Fruit fly (Drosophila melanogaster) whole organism, embryonic: ENCODE results near the gene MAPk-Ak2.

Experiments
- CG10462 ChIP-seq: fragments of 200-800 bp; sonication (Bioruptor generic); optimal IDR thresholded peaks from 2 replicates; lab custom pipeline; 2016; ENCODE audit warnings: missing biosample characterization, missing genetic modification characterization
- CG11398 ChIP-seq: fragments of 200-800 bp; sonication (Bioruptor generic); optimal IDR thresholded peaks from 2 replicates; lab custom pipeline; 2016; ENCODE audit warnings: missing biosample characterization, missing genetic modification characterization
- CG12236 ChIP-seq: fragments of 200-800 bp; sonication (Bioruptor generic); optimal IDR thresholded peaks from 2 replicates; lab custom pipeline; 2016; ENCODE audit warnings: missing biosample characterization, missing genetic modification characterization
- CG15479 ChIP-seq: fragments of 200-800 bp; sonication (Bioruptor generic); optimal IDR thresholded peaks from 3 replicates; lab custom pipeline; 2019; ENCODE audit warnings: missing biosample characterization, mild to moderate bottlenecking, missing genetic modification characterization, moderate library complexity
- CG16863 ChIP-seq: fragments of 200-800 bp; sonication (Bioruptor generic); optimal IDR thresholded peaks from 3 replicates; lab custom pipeline; 2016; ENCODE audit warnings: missing biosample characterization, missing genetic modification characterization
- CG17328 ChIP-seq: fragments of 200-800 bp; sonication (Bioruptor generic); IDR thresholded peaks from 2 replicates; pipeline ENCODE4 v1.3.6; 2022; ENCODE audit warnings: missing biosample characterization, missing genetic modification characterization
- CG17912 ChIP-seq: fragments of 200-800 bp; sonication (Bioruptor generic); optimal IDR thresholded peaks from 2 replicates; lab custom pipeline; 2018; ENCODE audit warnings: missing biosample characterization, mild to moderate bottlenecking, missing genetic modification characterization
- CG1792 ChIP-seq: fragments of 200-800 bp; sonication (Bioruptor generic); optimal IDR thresholded peaks from 2 replicates; lab custom pipeline; 2016; ENCODE audit warnings: missing biosample characterization, missing genetic modification characterization
- CG3065 ChIP-seq: fragments of 200-800 bp; sonication (Bioruptor generic); optimal IDR thresholded peaks from 2 replicates; lab custom pipeline; 2016; ENCODE audit warnings: missing biosample characterization, missing genetic modification characterization
- CG43689 ChIP-seq: fragments of 200-800 bp; sonication (Bioruptor generic); IDR thresholded peaks from 2 replicates; pipeline ENCODE4 v1.3.6; 2022; ENCODE audit warnings: missing biosample characterization, missing genetic modification characterization
- CG4854 ChIP-seq: fragments of 200-800 bp; sonication (Bioruptor generic); optimal IDR thresholded peaks from 2 replicates; lab custom pipeline; 2016; ENCODE audit warnings: missing biosample characterization, missing genetic modification characterization, inconsistent platforms
- CG5180 ChIP-seq: fragments of 200-800 bp; sonication (Bioruptor generic); optimal IDR thresholded peaks from 3 replicates; lab custom pipeline; 2017; ENCODE audit warnings: missing biosample characterization, missing genetic modification characterization, mild to moderate bottlenecking, moderate library complexity, missing genetic modification reagents
- CG9437 ChIP-seq: fragments of 200-800 bp; sonication (Bioruptor generic); optimal IDR thresholded peaks from 2 replicates; lab custom pipeline; 2018; ENCODE audit warnings: missing biosample characterization, mild to moderate bottlenecking, missing genetic modification characterization
- CG9797 ChIP-seq: fragments of 200-800 bp; sonication (Bioruptor generic); optimal IDR thresholded peaks from 3 replicates; lab custom pipeline; 2018; ENCODE audit warnings: missing biosample characterization, mild to moderate bottlenecking, missing genetic modification characterization
- D ChIP-seq, 2 experiments: fragments of 200-800 bp in 1 of 2; fragments of >200 bp in 1 of 2; sonication (Bioruptor generic) in 1 of 2; optimal IDR thresholded peaks; 2 replicates in 1 of 2; 3 replicates in 1 of 2; lab custom pipeline; 2017; ENCODE audit warnings: mild to moderate bottlenecking in 1 of 2, missing biosample characterization in 1 of 2, missing genetic modification characterization in 1 of 2, missing genetic modification reagents in 1 of 2
- Doc3 ChIP-seq: fragments of 200-800 bp; sonication (Bioruptor generic); IDR thresholded peaks from 3 replicates; pipeline ENCODE4 v1.3.6; 2022; ENCODE audit warnings: missing biosample characterization, missing genetic modification characterization; ENCODE audit not compliant: partially characterized antibody
- Eip74EF ChIP-seq, 2 experiments: fragments of 200-800 bp in 1 of 2; fragments of >200 bp in 1 of 2; sonication (Bioruptor generic) in 1 of 2; optimal IDR thresholded peaks; 2 replicates each; lab custom pipeline; 2017 to 2019; ENCODE audit warnings: missing biosample characterization in 2 of 2, missing genetic modification characterization in 2 of 2, mild to moderate bottlenecking in 1 of 2, moderate library complexity in 1 of 2
- Ets65A ChIP-seq: fragments of 200-800 bp; sonication (Bioruptor generic); peaks from one replicate; lab custom pipeline; 2016; ENCODE audit warnings: missing biosample characterization, missing genetic modification characterization
- Fer2 ChIP-seq: fragments of 200-800 bp; sonication (Bioruptor generic); optimal IDR thresholded peaks from 2 replicates; lab custom pipeline; 2018; ENCODE audit warnings: missing biosample characterization, mild to moderate bottlenecking, missing genetic modification characterization, moderate library complexity
- Fer3 ChIP-seq: fragments of 200-800 bp; sonication (Bioruptor generic); optimal IDR thresholded peaks from 2 replicates; lab custom pipeline; 2018; ENCODE audit warnings: missing biosample characterization, mild to moderate bottlenecking, missing genetic modification characterization, moderate library complexity
- H15 ChIP-seq: fragments of 200-800 bp; sonication (Bioruptor generic); IDR thresholded peaks from 3 replicates; pipeline ENCODE4 v1.3.6; 2022; ENCODE audit warnings: missing biosample characterization, missing genetic modification characterization
- HHEX ChIP-seq: fragments of 200-800 bp; sonication (Bioruptor generic); optimal IDR thresholded peaks from 3 replicates; lab custom pipeline; 2017; ENCODE audit warnings: missing biosample characterization, mild to moderate bottlenecking, missing genetic modification characterization, missing genetic modification reagents
- Hr3 ChIP-seq: fragments of 200-800 bp; sonication (Bioruptor generic); optimal IDR thresholded peaks from 3 replicates; lab custom pipeline; 2016; ENCODE audit warnings: missing biosample characterization, missing genetic modification characterization
- MTF-1 ChIP-seq: fragments of 200-800 bp; sonication (Bioruptor generic); optimal IDR thresholded peaks from 2 replicates; lab custom pipeline; 2018; ENCODE audit warnings: missing biosample characterization, mild to moderate bottlenecking, missing genetic modification characterization, borderline replicate concordance
- NFAT ChIP-seq: fragments of 200-800 bp; sonication (Bioruptor generic); IDR thresholded peaks from 2 replicates; pipeline ENCODE4 v1.3.6; 2022; ENCODE audit warnings: missing biosample characterization, missing genetic modification characterization
- ara ChIP-seq: fragments of 200-800 bp; sonication (Bioruptor generic); IDR thresholded peaks from 2 replicates; pipeline ENCODE4 v1.3.6; 2022; ENCODE audit warnings: missing biosample characterization, missing genetic modification characterization
- bab2 ChIP-seq: fragments of 200-800 bp; sonication (Bioruptor generic); optimal IDR thresholded peaks from 2 replicates; lab custom pipeline; 2016; ENCODE audit warnings: missing biosample characterization, missing genetic modification characterization
- bowl ChIP-seq: fragments of 200-800 bp; sonication (Bioruptor generic); IDR thresholded peaks from 2 replicates; pipeline ENCODE4 v1.3.6; 2022; ENCODE audit warnings: missing biosample characterization, missing genetic modification characterization
- bsh ChIP-seq, 2 experiments: fragments of 200-800 bp; sonication (Bioruptor generic); optimal IDR thresholded peaks; 2 replicates each; lab custom pipeline; 2017 to 2018; ENCODE audit warnings: mild to moderate bottlenecking in 2 of 2, missing biosample characterization in 2 of 2, missing genetic modification characterization in 2 of 2, moderate library complexity in 1 of 2
- cas ChIP-seq: fragments of 200-800 bp; sonication (Bioruptor generic); IDR thresholded peaks from 2 replicates; pipeline ENCODE4 v1.3.6; 2022; ENCODE audit warnings: missing biosample characterization, missing genetic modification characterization
- croc ChIP-seq: fragments of 200-800 bp; sonication (Bioruptor generic); conservative IDR thresholded peaks from 3 replicates; pipeline ENCODE4 v1.3.6; 2022; ENCODE audit warnings: missing biosample characterization, missing genetic modification characterization
- disco-r ChIP-seq: fragments of 200-800 bp; sonication (Bioruptor generic); optimal IDR thresholded peaks from 2 replicates; lab custom pipeline; 2016; ENCODE audit warnings: missing biosample characterization, missing genetic modification characterization
- dmrt99B ChIP-seq: fragments of 200-800 bp; sonication (Bioruptor generic); optimal IDR thresholded peaks from 2 replicates; lab custom pipeline; 2018; ENCODE audit warnings: missing biosample characterization, mild to moderate bottlenecking, missing genetic modification characterization, moderate library complexity
- eve ChIP-seq, 2 experiments: fragments of >200 bp; optimal IDR thresholded peaks; 2 replicates each; lab custom pipeline; 2017; ENCODE audit warnings: missing biosample characterization in 2 of 2, missing genetic modification characterization in 2 of 2
- fd3F ChIP-seq: fragments of 200-800 bp; sonication (Bioruptor generic); optimal IDR thresholded peaks from 2 replicates; lab custom pipeline; 2018; ENCODE audit warnings: missing biosample characterization, mild to moderate bottlenecking, missing genetic modification characterization, moderate library complexity
- fd64A ChIP-seq: fragments of 200-800 bp; sonication (Bioruptor generic); optimal IDR thresholded peaks from 3 replicates; lab custom pipeline; 2018; ENCODE audit warnings: missing biosample characterization, mild to moderate bottlenecking, missing genetic modification characterization
- gro ChIP-seq: fragments of 200-800 bp; sonication (Bioruptor generic); optimal IDR thresholded peaks from 2 replicates; lab custom pipeline; 2016; ENCODE audit warnings: missing biosample characterization, missing genetic modification characterization
- h ChIP-seq: fragments of >200 bp; optimal IDR thresholded peaks from 2 replicates; lab custom pipeline; 2017
- ind ChIP-seq: fragments of 200-800 bp; sonication (Bioruptor generic); optimal IDR thresholded peaks from 3 replicates; lab custom pipeline; 2016; ENCODE audit warnings: missing biosample characterization, missing genetic modification characterization
- kay ChIP-seq: fragments of 200-800 bp; sonication (Bioruptor generic); optimal IDR thresholded peaks from 2 replicates; lab custom pipeline; 2016; ENCODE audit warnings: missing biosample characterization, missing genetic modification characterization
- p53 ChIP-seq: fragments of 200-800 bp; sonication (Bioruptor generic); optimal IDR thresholded peaks from 2 replicates; lab custom pipeline; 2016; ENCODE audit warnings: missing biosample characterization, missing genetic modification characterization
- peb ChIP-seq: fragments of 200-800 bp; sonication (Bioruptor generic); IDR thresholded peaks from 2 replicates; pipeline ENCODE4 v1.3.6; 2022; ENCODE audit warnings: missing biosample characterization, missing genetic modification characterization
- schlank ChIP-seq: fragments of 200-800 bp; sonication (Bioruptor generic); optimal IDR thresholded peaks from 2 replicates; lab custom pipeline; 2018; ENCODE audit warnings: missing biosample characterization, mild to moderate bottlenecking, missing genetic modification characterization
- sens ChIP-seq: fragments of 200-800 bp; sonication (Bioruptor generic); peaks from one replicate; lab custom pipeline; 2016; ENCODE audit warnings: missing biosample characterization, missing genetic modification characterization
- sima ChIP-seq: fragments of 200-800 bp; sonication (Bioruptor generic); optimal IDR thresholded peaks from 2 replicates; lab custom pipeline; 2016; ENCODE audit warnings: missing biosample characterization, missing genetic modification characterization
- tup ChIP-seq: fragments of 200-800 bp; sonication (Bioruptor generic); optimal IDR thresholded peaks from 2 replicates; lab custom pipeline; 2016; ENCODE audit warnings: missing biosample characterization, mild to moderate bottlenecking, missing genetic modification characterization, moderate library complexity
- usp ChIP-seq: fragments of >200 bp; optimal IDR thresholded peaks from 2 replicates; lab custom pipeline; 2017; ENCODE audit warnings: missing biosample characterization, missing genetic modification characterization
- vfl ChIP-seq: fragments of 200-800 bp; sonication (Bioruptor generic); optimal IDR thresholded peaks from 2 replicates; lab custom pipeline; 2016; ENCODE audit warnings: missing biosample characterization, missing genetic modification characterization

The MAPk-Ak2 gene

DNA sequence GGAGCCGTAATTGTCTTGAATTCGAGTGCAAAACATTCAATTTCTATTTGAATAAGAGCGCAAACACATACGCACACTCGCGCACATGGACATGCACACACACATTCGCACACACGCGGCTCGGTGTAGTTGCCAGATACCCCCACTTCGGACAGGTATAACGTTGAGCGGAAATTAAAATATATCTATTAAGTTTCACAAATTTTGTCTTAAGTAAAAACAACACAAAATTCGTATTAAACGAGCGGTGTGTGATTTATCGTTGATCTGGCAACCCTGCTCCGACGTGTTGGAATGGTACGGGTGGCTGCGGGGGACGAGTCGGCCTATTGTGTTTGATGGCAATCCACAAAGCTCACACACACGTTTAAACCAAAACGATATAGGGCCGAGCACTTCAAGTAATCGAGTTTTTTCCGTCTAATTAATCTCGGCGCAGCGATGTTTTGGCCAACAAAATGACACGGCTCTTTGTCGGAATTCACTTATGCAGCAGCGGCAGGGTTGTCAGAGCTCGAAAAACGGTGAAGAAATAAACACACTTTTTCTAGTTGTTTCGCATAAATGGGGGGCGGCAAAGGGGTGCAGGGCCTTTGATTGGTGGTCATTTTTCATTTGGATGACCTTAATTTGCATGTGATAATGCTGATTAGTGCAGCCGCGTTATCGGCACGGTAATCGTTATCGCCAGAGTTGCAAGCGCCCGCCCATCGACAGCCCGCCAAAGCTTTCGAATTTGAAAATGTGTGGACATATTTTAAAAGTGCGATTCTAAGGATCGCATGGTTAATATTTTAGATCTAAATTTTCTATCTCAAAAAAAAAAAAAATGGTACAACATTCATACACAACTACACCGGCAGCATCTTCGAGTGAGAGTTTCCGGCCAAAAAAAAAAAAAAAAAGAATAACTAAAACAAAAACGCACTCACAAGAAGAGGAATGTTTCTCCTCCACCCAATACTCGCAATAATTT lies 17.9 kb downstream of the MAPk-Ak2 start (continued):
- TF ChIP-seq gro (peak; percentile 48), peb (GFP tag; lab: Robert Waterston, UW) (no peak), tup (GFP tag; lab: Kevin White, UChicago) (peak; percentile 57), CG17912 (GFP tag; lab: Kevin White, UChicago) (peak; percentile 26), Fer3 (tag; lab: Kevin White, UChicago) (peak; percentile 73), CG17328 (GFP tag; lab: Robert Waterston, UW) (peak; percentile 84), CG9437 (GFP tag; lab: Kevin White, UChicago) (peak; percentile 9), sens (GFP tag; lab: Kevin White, UChicago) (peak; percentile 86), ara (peak; percentile 79), fd3F (GFP tag; lab: Kevin White, UChicago) (peak; percentile 48), bab2 (GFP tag; lab: Kevin White, UChicago) (peak; percentile 24), usp (GFP tag; lab: Kevin White, UChicago) (no peak), D (optimal IDR thresholded peaks at IDR 0.05; lab: Kevin White, UChicago) (no peak), D (GFP tag; optimal IDR thresholded peaks at IDR 0.05; lab: Kevin White, UChicago) (peak; percentile 70), Eip74EF (GFP tag; optimal IDR thresholded peaks at IDR 0.05; lab: Kevin White, UChicago) (peak in 1 of 2 experiments; percentile 53), Doc3 (GFP tag; lab: Robert Waterston, UW) (0 out of 3 replicates have a peak, but pooled peaks have one; percentile 27), CG3065 (no peak), Hr3 (GFP tag; lab: Kevin White, UChicago) (peak; percentile 34), eve (GFP tag; optimal IDR thresholded peaks at IDR 0.05; lab: Kevin White, UChicago) (no peak), h (lab: Kevin White, UChicago) (no peak), CG1792 (no peak), CG16863 (GFP tag; lab: Kevin White, UChicago) (peak; percentile 22), HHEX (GFP tag; lab: Kevin White, UChicago) (peak; percentile 83), CG43689 (GFP tag; lab: Robert Waterston, UW) (no peak), CG10462 (GFP tag; lab: Kevin White, UChicago) (no peak), vfl (GFP tag; lab: Kevin White, UChicago) (peak; percentile 52), NFAT (GFP tag; lab: Robert Waterston, UW) (peak; percentile 83), p53 (GFP tag; lab: Kevin White, UChicago) (no peak), croc (GFP tag; lab: Robert Waterston, UW) (peak; percentile 51; the same call in 2 of the 3 replicates), schlank (tag; lab: Kevin White, UChicago) (peak; percentile 70), H15 (GFP tag; lab: Robert Waterston, UW) (peak; percentile 64; the same call in 2 of the 3 replicates), CG11398 (GFP tag; lab: Kevin White, UChicago) (no peak), sima (GFP tag; lab: Kevin White, UChicago) (no peak), MTF-1 (GFP tag; lab: Kevin White, UChicago) (peak; percentile 22), CG9797 (GFP tag; lab: Kevin White, UChicago) (no peak), kay (GFP tag; lab: Kevin White, UChicago) (no peak), CG4854 (GFP tag; lab: Kevin White, UChicago) (peak; percentile 52), fd64A (GFP tag; lab: Kevin White, UChicago) (peak; percentile 13), disco-r (GFP tag; lab: Kevin White, UChicago) (no peak), bowl (GFP tag; lab: Robert Waterston, UW) (peak; percentile 54; the same call in 1 of the 2 replicates), cas (GFP tag; lab: Robert Waterston, UW) (0 out of 2 replicates have a peak, but pooled peaks have one; percentile 58), dmrt99B (tag; lab: Kevin White, UChicago) (peak; percentile 75), CG15479 (no peak), CG5180 (GFP tag; lab: Kevin White, UChicago) (peak; percentile 63), bsh (GFP tag; optimal IDR thresholded peaks at IDR 0.05; lab: Kevin White, UChicago) (peak; percentile 63 to 77), Ets65A (GFP tag; lab: Kevin White, UChicago) (peak; percentile 90), Fer2 (tag; lab: Kevin White, UChicago) (peak; percentile 68), ind (GFP tag; lab: Kevin White, UChicago) (peak; percentile 53), CG12236 (GFP tag; lab: Kevin White, UChicago) (peak; percentile 3)
